Worm (Caenorhabditis elegans) whole organism, L4/young adult: ENCODE results near the gene Y57A10C.11.

Source experiments
- W03F9.2 ChIP-seq: fragments of 150-350 bp; optimal IDR thresholded peaks from 2 replicates; lab custom pipeline; 2014; ENCODE audit warnings: missing biosample characterization, missing genetic modification characterization
- dao-5 ChIP-seq: sonication (generic microtip); optimal IDR thresholded peaks from 2 replicates; lab custom pipeline; 2016; ENCODE audit warnings: missing genotype, missing genetic modification characterization, moderate library complexity, missing compliant biosample characterization
- him-1 ChIP-seq: sonication (generic microtip); optimal IDR thresholded peaks from 2 replicates; lab custom pipeline; 2016; ENCODE audit warnings: missing genotype, missing genetic modification reagents, missing genetic modification characterization, missing compliant biosample characterization

- TF ChIP-seq W03F9.2 (no peak), him-1 (tag; lab: Kevin White, UChicago) (no peak), dao-5 (tag; lab: Kevin White, UChicago) (no peak)
Measured at ce11 chrII:12452754-12453352, 38.1 kb upstream of the Y57A10C.11 start, which contains the start of the genes sre-35 and sre-33.
